Fruit fly (Drosophila melanogaster) whole organism, embryonic: ENCODE results near the gene GatB.

Source experiments
- Bdp1 ChIP-seq: fragments of 200-800 bp; sonication (Bioruptor generic); optimal IDR thresholded peaks from 3 replicates; lab custom pipeline; 2016; ENCODE audit warnings: missing biosample characterization, missing genetic modification characterization
- C15 ChIP-seq: fragments of 200-800 bp; sonication (Bioruptor generic); IDR thresholded peaks from 3 replicates; pipeline ENCODE4 v1.3.6; 2022; ENCODE audit warnings: missing biosample characterization, missing genetic modification characterization
- CG10462 ChIP-seq: fragments of 200-800 bp; sonication (Bioruptor generic); optimal IDR thresholded peaks from 2 replicates; lab custom pipeline; 2016; ENCODE audit warnings: missing biosample characterization, missing genetic modification characterization
- CG10654 ChIP-seq: fragments of 200-800 bp; sonication (Bioruptor generic); optimal IDR thresholded peaks from 2 replicates; lab custom pipeline; 2016; ENCODE audit warnings: missing biosample characterization, missing genetic modification characterization
- CG10959 ChIP-seq: fragments of 200-800 bp; sonication (Bioruptor generic); IDR thresholded peaks from 2 replicates; pipeline ENCODE4 v1.3.6; 2022; ENCODE audit warnings: missing biosample characterization, missing genetic modification characterization
- CG11560 ChIP-seq: fragments of 200-800 bp; sonication (Bioruptor generic); IDR thresholded peaks from 3 replicates; pipeline ENCODE4 v1.3.6; 2022; ENCODE audit warnings: missing biosample characterization, missing genetic modification characterization
- CG11695 ChIP-seq: fragments of 200-800 bp; sonication (Bioruptor generic); IDR thresholded peaks from 3 replicates; pipeline ENCODE4 v1.3.6; 2022; ENCODE audit warnings: missing biosample characterization, missing genetic modification characterization
- CG11696 ChIP-seq: fragments of 200-800 bp; sonication (Bioruptor generic); IDR thresholded peaks from 2 replicates; pipeline ENCODE4 v1.3.6; 2022; ENCODE audit warnings: missing biosample characterization, missing genetic modification characterization
- CG12104 ChIP-seq: fragments of 200-800 bp; sonication (Bioruptor generic); optimal IDR thresholded peaks from 3 replicates; lab custom pipeline; 2016; ENCODE audit warnings: missing biosample characterization, missing genetic modification characterization
- CG13424 ChIP-seq: fragments of 200-800 bp; sonication (Bioruptor generic); optimal IDR thresholded peaks from 2 replicates; lab custom pipeline; 2019; ENCODE audit warnings: missing biosample characterization, mild to moderate bottlenecking, missing genetic modification characterization, moderate library complexity
- CG13775 ChIP-seq: fragments of 200-800 bp; sonication (Bioruptor generic); optimal IDR thresholded peaks from 3 replicates; lab custom pipeline; 2017; ENCODE audit warnings: missing biosample characterization, mild to moderate bottlenecking, missing genetic modification characterization
- CG14050 ChIP-seq: fragments of 200-800 bp; sonication (Bioruptor generic); IDR thresholded peaks from 3 replicates; pipeline ENCODE4 v1.3.6; 2022; ENCODE audit warnings: missing biosample characterization, missing genetic modification characterization
- CG15601 ChIP-seq: fragments of 200-800 bp; sonication (Bioruptor generic); optimal IDR thresholded peaks from 3 replicates; lab custom pipeline; 2019; ENCODE audit warnings: missing biosample characterization, mild to moderate bottlenecking, missing genetic modification characterization, moderate library complexity
- CG15696 ChIP-seq: fragments of 200-800 bp; sonication (Bioruptor generic); optimal IDR thresholded peaks from 2 replicates; lab custom pipeline; 2019; ENCODE audit warnings: missing biosample characterization, mild to moderate bottlenecking, missing genetic modification characterization, moderate library complexity
- CG1602 ChIP-seq: fragments of 200-800 bp; sonication (Bioruptor generic); optimal IDR thresholded peaks from 3 replicates; lab custom pipeline; 2016; ENCODE audit warnings: missing biosample characterization, missing genetic modification characterization
- CG17568 ChIP-seq: fragments of 200-800 bp; sonication (Bioruptor generic); optimal IDR thresholded peaks from 2 replicates; lab custom pipeline; 2018; ENCODE audit warnings: missing biosample characterization, mild to moderate bottlenecking, missing genetic modification characterization, moderate library complexity
- CG17829 ChIP-seq: fragments of 200-800 bp; optimal IDR thresholded peaks from 2 replicates; lab custom pipeline; 2019; ENCODE audit warnings: missing biosample characterization, mild to moderate bottlenecking, missing genetic modification characterization, moderate library complexity
- CG2678 ChIP-seq: fragments of 200-800 bp; sonication (Bioruptor generic); optimal IDR thresholded peaks from 3 replicates; lab custom pipeline; 2019; ENCODE audit warnings: missing biosample characterization, mild to moderate bottlenecking, missing genetic modification characterization, moderate library complexity
- CG32772 ChIP-seq: fragments of 200-800 bp; sonication (Bioruptor generic); IDR thresholded peaks from 2 replicates; pipeline ENCODE4 v1.3.6; 2022; ENCODE audit warnings: missing biosample characterization, missing genetic modification characterization
- CG3838 ChIP-seq: fragments of 200-800 bp; sonication (Bioruptor generic); optimal IDR thresholded peaks from 3 replicates; lab custom pipeline; 2016; ENCODE audit warnings: missing biosample characterization, missing genetic modification characterization
- CG4282 ChIP-seq: fragments of 200-800 bp; sonication (Bioruptor generic); optimal IDR thresholded peaks from 2 replicates; lab custom pipeline; 2016; ENCODE audit warnings: missing biosample characterization, missing genetic modification characterization
- CG4424 ChIP-seq: fragments of 200-800 bp; sonication (Bioruptor generic); optimal IDR thresholded peaks from 3 replicates; lab custom pipeline; 2016; ENCODE audit warnings: missing biosample characterization, missing genetic modification characterization
- CG6813 ChIP-seq: fragments of 200-800 bp; sonication (Bioruptor generic); optimal IDR thresholded peaks from 2 replicates; lab custom pipeline; 2017; ENCODE audit warnings: missing biosample characterization, missing genetic modification characterization, mild to moderate bottlenecking, moderate library complexity, missing genetic modification reagents
- CG7271 ChIP-seq: fragments of 200-800 bp; sonication (Bioruptor generic); optimal IDR thresholded peaks from 2 replicates; lab custom pipeline; 2018; ENCODE audit warnings: missing biosample characterization, mild to moderate bottlenecking, missing genetic modification characterization, moderate library complexity
- CG8290 ChIP-seq, 3 experiments: fragments of 200-800 bp; sonication (Bioruptor generic); optimal IDR thresholded peaks; 2 replicates each; lab custom pipeline; 2016 to 2019; ENCODE audit warnings: missing biosample characterization in 3 of 3, missing genetic modification characterization in 3 of 3, mild to moderate bottlenecking in 2 of 3, moderate library complexity in 1 of 3
- CG9215 ChIP-seq: fragments of 200-800 bp; sonication (Bioruptor generic); IDR thresholded peaks from 2 replicates; pipeline ENCODE4 v1.3.6; 2022; ENCODE audit warnings: missing biosample characterization, missing genetic modification characterization
- CG9437 ChIP-seq: fragments of 200-800 bp; sonication (Bioruptor generic); optimal IDR thresholded peaks from 2 replicates; lab custom pipeline; 2018; ENCODE audit warnings: missing biosample characterization, mild to moderate bottlenecking, missing genetic modification characterization
- CTCF ChIP-seq: fragments of 200-800 bp; sonication (Bioruptor generic); optimal IDR thresholded peaks from 2 replicates; lab custom pipeline; 2017; ENCODE audit warnings: missing biosample characterization, mild to moderate bottlenecking, missing genetic modification characterization, moderate library complexity
- D19A ChIP-seq: fragments of 200-800 bp; optimal IDR thresholded peaks from 3 replicates; lab custom pipeline; 2019; ENCODE audit warnings: missing biosample characterization, mild to moderate bottlenecking, missing genetic modification characterization, moderate library complexity
- Dip3 ChIP-seq: fragments of 200-800 bp; sonication (Bioruptor generic); optimal IDR thresholded peaks from 3 replicates; lab custom pipeline; 2016; ENCODE audit warnings: missing biosample characterization, missing genetic modification characterization
- E2f2 ChIP-seq: fragments of 200-800 bp; sonication (Bioruptor generic); IDR thresholded peaks from 2 replicates; pipeline ENCODE4 v1.3.6; 2022; ENCODE audit warnings: missing biosample characterization, missing genetic modification characterization
- Fer2 ChIP-seq: fragments of 200-800 bp; sonication (Bioruptor generic); optimal IDR thresholded peaks from 2 replicates; lab custom pipeline; 2018; ENCODE audit warnings: missing biosample characterization, mild to moderate bottlenecking, missing genetic modification characterization, moderate library complexity
- Hsf ChIP-seq: fragments of 200-800 bp; sonication (Bioruptor generic); optimal IDR thresholded peaks from 3 replicates; lab custom pipeline; 2016; ENCODE audit warnings: missing biosample characterization, missing genetic modification characterization
- Meics ChIP-seq: fragments of 200-800 bp; sonication (Bioruptor generic); optimal IDR thresholded peaks from 2 replicates; lab custom pipeline; 2017; ENCODE audit warnings: missing biosample characterization, mild to moderate bottlenecking, missing genetic modification characterization
- Myb ChIP-seq: fragments of 200-800 bp; sonication (Bioruptor generic); optimal IDR thresholded peaks from 2 replicates; lab custom pipeline; 2016; ENCODE audit warnings: missing biosample characterization, missing genetic modification characterization
- NK7.1 ChIP-seq: fragments of 200-800 bp; sonication (Bioruptor generic); optimal IDR thresholded peaks from 3 replicates; lab custom pipeline; 2016; ENCODE audit warnings: missing biosample characterization, missing genetic modification characterization
- NfI ChIP-seq: fragments of 200-800 bp; sonication (Bioruptor generic); optimal IDR thresholded peaks from 3 replicates; lab custom pipeline; 2018; ENCODE audit warnings: missing biosample characterization, mild to moderate bottlenecking, missing genetic modification characterization, moderate library complexity
- Rfx ChIP-seq: fragments of 200-800 bp; sonication (Bioruptor generic); IDR thresholded peaks from 2 replicates; pipeline ENCODE4 v1.3.6; 2022; ENCODE audit warnings: missing biosample characterization, missing genetic modification characterization
- Ssrp ChIP-seq: fragments of 200-800 bp; sonication (Bioruptor generic); optimal IDR thresholded peaks from 2 replicates; lab custom pipeline; 2018; ENCODE audit warnings: missing biosample characterization, mild to moderate bottlenecking, missing genetic modification characterization, moderate library complexity
- ato ChIP-seq: fragments of 200-800 bp; sonication (Bioruptor generic); IDR thresholded peaks from 2 replicates; pipeline ENCODE4 v1.3.6; 2022; ENCODE audit warnings: missing biosample characterization, missing genetic modification characterization; ENCODE audit not compliant: partially characterized antibody
- crol ChIP-seq: fragments of 200-800 bp; sonication (Bioruptor generic); IDR thresholded peaks from 2 replicates; pipeline ENCODE4 v1.3.6; 2022; ENCODE audit warnings: missing biosample characterization, missing genetic modification characterization
- dati ChIP-seq: fragments of 200-800 bp; sonication (Bioruptor generic); IDR thresholded peaks from 2 replicates; pipeline ENCODE4 v1.3.6; 2022; ENCODE audit warnings: missing biosample characterization, missing genetic modification characterization
- dmrt11E ChIP-seq: fragments of 200-800 bp; sonication (Bioruptor generic); optimal IDR thresholded peaks from 3 replicates; lab custom pipeline; 2018; ENCODE audit warnings: missing biosample characterization, mild to moderate bottlenecking, missing genetic modification characterization, moderate library complexity
- fd3F ChIP-seq: fragments of 200-800 bp; sonication (Bioruptor generic); optimal IDR thresholded peaks from 2 replicates; lab custom pipeline; 2018; ENCODE audit warnings: missing biosample characterization, mild to moderate bottlenecking, missing genetic modification characterization, moderate library complexity
- gt ChIP-seq: fragments of 200-800 bp; sonication (Bioruptor generic); IDR thresholded peaks from 2 replicates; pipeline ENCODE4 v1.3.6; 2022; ENCODE audit warnings: missing biosample characterization, missing genetic modification characterization
- ind ChIP-seq: fragments of 200-800 bp; sonication (Bioruptor generic); optimal IDR thresholded peaks from 3 replicates; lab custom pipeline; 2016; ENCODE audit warnings: missing biosample characterization, missing genetic modification characterization
- inv ChIP-seq: fragments of 200-800 bp; sonication (Bioruptor generic); IDR thresholded peaks from 2 replicates; pipeline ENCODE4 v1.3.6; 2022; ENCODE audit warnings: missing biosample characterization, missing genetic modification characterization; ENCODE audit not compliant: partially characterized antibody
- klu ChIP-seq: fragments of 200-800 bp; sonication (Bioruptor generic); IDR thresholded peaks from 2 replicates; pipeline ENCODE4 v1.3.6; 2022; ENCODE audit warnings: missing biosample characterization, missing genetic modification characterization
- repo ChIP-seq: fragments of 200-800 bp; sonication (Bioruptor generic); optimal IDR thresholded peaks from 2 replicates; lab custom pipeline; 2016; ENCODE audit warnings: missing biosample characterization, missing genetic modification characterization
- sima ChIP-seq: fragments of 200-800 bp; sonication (Bioruptor generic); optimal IDR thresholded peaks from 2 replicates; lab custom pipeline; 2016; ENCODE audit warnings: missing biosample characterization, missing genetic modification characterization
- sna ChIP-seq: fragments of 200-800 bp; sonication (Bioruptor generic); IDR thresholded peaks from 2 replicates; pipeline ENCODE4 v1.3.6; 2022; ENCODE audit warnings: missing biosample characterization, missing genetic modification characterization; ENCODE audit not compliant: partially characterized antibody
- sqz ChIP-seq: fragments of 200-800 bp; sonication (Bioruptor generic); optimal IDR thresholded peaks from 3 replicates; lab custom pipeline; 2018; ENCODE audit warnings: missing biosample characterization, mild to moderate bottlenecking, missing genetic modification characterization
- tgo ChIP-seq: fragments of 200-800 bp; sonication (Bioruptor generic); IDR thresholded peaks from 3 replicates; pipeline ENCODE4 v1.3.6; 2022; ENCODE audit warnings: missing biosample characterization, missing genetic modification characterization

The GatB gene

DNA sequence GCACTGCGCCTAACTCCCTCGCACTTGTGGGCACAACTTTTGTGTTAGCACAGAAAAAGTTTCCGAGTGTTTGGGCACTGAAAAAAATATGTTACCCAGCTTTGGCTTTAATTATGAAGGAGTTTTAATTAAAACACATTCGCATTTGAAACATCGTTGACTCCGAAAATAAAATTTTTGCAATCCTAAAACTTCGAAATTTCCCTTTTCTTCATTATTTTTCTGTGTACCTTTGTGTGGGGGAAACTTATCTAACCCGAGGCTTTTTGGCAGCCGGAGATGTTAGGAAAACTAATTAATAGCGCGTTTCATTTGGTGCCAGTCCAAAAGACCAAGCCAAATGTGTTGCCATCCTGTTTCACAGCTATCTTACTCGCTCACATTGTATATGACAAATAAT lies 38.4 kb downstream of the GatB start (continued):
- TF ChIP-seq CG6813 (no peak), sna (GFP tag; lab: Robert Waterston, UW) (no peak), CG15601 (tag; lab: Kevin White, UChicago) (no peak), Bdp1 (GFP tag; lab: Kevin White, UChicago) (no peak), C15 (GFP tag; lab: Robert Waterston, UW) (no peak), ind (GFP tag; lab: Kevin White, UChicago) (peak; percentile 8), CG4424 (GFP tag; lab: Kevin White, UChicago) (no peak), CG32772 (GFP tag; lab: Robert Waterston, UW) (0 out of 2 replicates have a peak, but pooled peaks have one; percentile 22), CG9215 (GFP tag; lab: Robert Waterston, UW) (no peak), CTCF (GFP tag; lab: Kevin White, UChicago) (no peak), Hsf (GFP tag; lab: Kevin White, UChicago) (no peak), repo (GFP tag; lab: Kevin White, UChicago) (no peak), CG9437 (GFP tag; lab: Kevin White, UChicago) (no peak), Myb (GFP tag; lab: Kevin White, UChicago) (no peak), CG13775 (no peak), Rfx (GFP tag; lab: Robert Waterston, UW) (no peak), Ssrp (no peak), klu (no peak), gt (GFP tag; lab: Robert Waterston, UW) (no peak), sima (GFP tag; lab: Kevin White, UChicago) (no peak), Dip3 (GFP tag; lab: Kevin White, UChicago) (peak; percentile 2), CG13424 (no peak), Meics (peak; percentile 40), CG17829 (tag; lab: Kevin White, UChicago) (no peak), CG4282 (GFP tag; lab: Kevin White, UChicago) (no peak), CG15696 (tag; lab: Kevin White, UChicago) (no peak), sqz (no peak), CG17568 (GFP tag; lab: Kevin White, UChicago) (no peak), NK7.1 (GFP tag; lab: Kevin White, UChicago) (no peak), crol (GFP tag; lab: Robert Waterston, UW) (no peak), inv (GFP tag; lab: Robert Waterston, UW) (no peak), CG11560 (tag; lab: Robert Waterston, UW) (no peak), CG1602 (GFP tag; lab: Kevin White, UChicago) (no peak), CG8290 (GFP tag; optimal IDR thresholded peaks at IDR 0.05; lab: Kevin White, UChicago) (no peak), CG8290 (tag; optimal IDR thresholded peaks at IDR 0.05; lab: Kevin White, UChicago) (no peak), Fer2 (tag; lab: Kevin White, UChicago) (no peak), dati (GFP tag; lab: Robert Waterston, UW) (no peak), CG2678 (tag; lab: Kevin White, UChicago) (peak; percentile 48), dmrt11E (tag; lab: Kevin White, UChicago) (no peak), tgo (GFP tag; lab: Robert Waterston, UW) (no peak), CG12104 (GFP tag; lab: Kevin White, UChicago) (no peak), CG11696 (GFP tag; lab: Robert Waterston, UW) (no peak), CG10959 (GFP tag; lab: Robert Waterston, UW) (no peak), ato (no peak), E2f2 (no peak), D19A (tag; lab: Kevin White, UChicago) (no peak), CG3838 (GFP tag; lab: Kevin White, UChicago) (no peak), CG7271 (tag; lab: Kevin White, UChicago) (no peak), NfI (GFP tag; lab: Kevin White, UChicago) (no peak), CG10654 (GFP tag; lab: Kevin White, UChicago) (no peak), CG10462 (GFP tag; lab: Kevin White, UChicago) (no peak), CG11695 (peak; percentile 18; the same call in 1 of the 3 replicates), fd3F (no peak), CG14050 (no peak)
